Fruit fly (Drosophila melanogaster) whole organism, prepupa: Measurements from ENCODE around the gene Z600.

Experiments used
- CG10631 ChIP-seq: fragments of 200-800 bp; sonication (Bioruptor generic); optimal IDR thresholded peaks from 2 replicates; lab custom pipeline; 2016; ENCODE audit warnings: missing biosample characterization, missing genetic modification characterization
- CG10669 ChIP-seq: fragments of 200-800 bp; sonication (Bioruptor generic); optimal IDR thresholded peaks from 3 replicates; lab custom pipeline; 2018; ENCODE audit warnings: missing biosample characterization, mild to moderate bottlenecking, missing genetic modification characterization, moderate library complexity
- CG11294 ChIP-seq: fragments of 200-800 bp; sonication (Bioruptor generic); IDR thresholded peaks from 2 replicates; pipeline ENCODE4 v1.3.6; 2022; ENCODE audit warnings: missing biosample characterization, missing genetic modification characterization
- CG11762 ChIP-seq: fragments of 200-800 bp; sonication (Bioruptor generic); optimal IDR thresholded peaks from 3 replicates; lab custom pipeline; 2016; ENCODE audit warnings: missing biosample characterization, missing genetic modification characterization; ENCODE audit not compliant: insufficient read depth
- CG1621 ChIP-seq: fragments of 200-800 bp; sonication (Bioruptor generic); optimal IDR thresholded peaks from 3 replicates; lab custom pipeline; 2018; ENCODE audit warnings: missing biosample characterization, mild to moderate bottlenecking, missing genetic modification characterization
- CG3032 ChIP-seq: fragments of 200-800 bp; optimal IDR thresholded peaks from 2 replicates; lab custom pipeline; 2019; ENCODE audit warnings: missing biosample characterization, mild to moderate bottlenecking, missing genetic modification characterization, moderate library complexity
- CG32006 ChIP-seq: fragments of 200-800 bp; sonication (Bioruptor generic); optimal IDR thresholded peaks from 3 replicates; lab custom pipeline; 2017; ENCODE audit warnings: missing biosample characterization, mild to moderate bottlenecking, missing genetic modification characterization
- CG34406 ChIP-seq: fragments of 200-800 bp; sonication (Bioruptor generic); optimal IDR thresholded peaks from 3 replicates; lab custom pipeline; 2016; ENCODE audit warnings: missing biosample characterization, missing genetic modification characterization
- CG4318 ChIP-seq: fragments of 200-800 bp; sonication (Bioruptor generic); optimal IDR thresholded peaks from 3 replicates; lab custom pipeline; 2017; ENCODE audit warnings: missing biosample characterization, mild to moderate bottlenecking, missing genetic modification characterization
- CG6792 ChIP-seq: fragments of 200-800 bp; sonication (Bioruptor generic); optimal IDR thresholded peaks from 3 replicates; lab custom pipeline; 2016; ENCODE audit warnings: missing biosample characterization, missing genetic modification characterization
- CG6808 ChIP-seq: fragments of 200-800 bp; sonication (Bioruptor generic); optimal IDR thresholded peaks from 3 replicates; lab custom pipeline; 2017; ENCODE audit warnings: missing biosample characterization, missing genetic modification characterization, mild to moderate bottlenecking, moderate library complexity, missing genetic modification reagents
- CG6854 ChIP-seq: fragments of 200-800 bp; sonication (Bioruptor generic); optimal IDR thresholded peaks from 2 replicates; lab custom pipeline; 2017; ENCODE audit warnings: missing biosample characterization, mild to moderate bottlenecking, missing genetic modification characterization
- CG8319 ChIP-seq: fragments of 200-800 bp; sonication (Bioruptor generic); optimal IDR thresholded peaks from 3 replicates; lab custom pipeline; 2016; ENCODE audit warnings: missing biosample characterization, missing genetic modification characterization
- CG8632 ChIP-seq: fragments of 200-800 bp; sonication (Bioruptor generic); optimal IDR thresholded peaks from 3 replicates; lab custom pipeline; 2016; ENCODE audit warnings: missing biosample characterization, missing genetic modification characterization
- Eip75B ChIP-seq: fragments of 200-800 bp; sonication (Bioruptor generic); optimal IDR thresholded peaks from 3 replicates; lab custom pipeline; 2016; ENCODE audit warnings: missing biosample characterization, missing genetic modification characterization
- Eip78C ChIP-seq: fragments of 200-800 bp; sonication (Bioruptor generic); peaks from one replicate; lab custom pipeline; 2016; ENCODE audit warnings: missing biosample characterization, missing genetic modification characterization
- Eip93F ChIP-seq: fragments of 200-800 bp; sonication (Bioruptor generic); optimal IDR thresholded peaks from 2 replicates; lab custom pipeline; 2016; ENCODE audit warnings: missing biosample characterization, mild to moderate bottlenecking, missing genetic modification characterization
- Ets96B ChIP-seq: fragments of 200-800 bp; optimal IDR thresholded peaks from 2 replicates; lab custom pipeline; 2019; ENCODE audit warnings: missing biosample characterization, mild to moderate bottlenecking, missing genetic modification characterization, moderate library complexity
- Gug ChIP-seq: fragments of 200-800 bp; sonication (Bioruptor generic); IDR thresholded peaks from 2 replicates; pipeline ENCODE4 v1.3.6; 2022; ENCODE audit warnings: missing biosample characterization, missing genetic modification characterization
- Hr38 ChIP-seq: sonication (Bioruptor generic); optimal IDR thresholded peaks from 2 replicates; lab custom pipeline; 2016; ENCODE audit warnings: missing biosample characterization, missing genetic modification characterization
- Hr39 ChIP-seq: fragments of 200-800 bp; sonication (Bioruptor generic); optimal IDR thresholded peaks from 2 replicates; lab custom pipeline; 2016; ENCODE audit warnings: missing biosample characterization, missing genetic modification characterization
- Lpt ChIP-seq: fragments of 200-800 bp; sonication (Bioruptor generic); optimal IDR thresholded peaks from 3 replicates; lab custom pipeline; 2016; ENCODE audit warnings: missing biosample characterization, missing genetic modification characterization
- Met ChIP-seq: fragments of 200-800 bp; sonication (Bioruptor generic); optimal IDR thresholded peaks from 3 replicates; lab custom pipeline; 2016; ENCODE audit warnings: missing biosample characterization, missing genetic modification characterization
- Sox102F ChIP-seq: fragments of 200-800 bp; sonication (Bioruptor generic); optimal IDR thresholded peaks from 2 replicates; lab custom pipeline; 2016; ENCODE audit warnings: missing biosample characterization, mild to moderate bottlenecking, missing genetic modification characterization
- Sox14 ChIP-seq: fragments of 200-800 bp; sonication (Bioruptor generic); optimal IDR thresholded peaks from 3 replicates; lab custom pipeline; 2016; ENCODE audit warnings: missing biosample characterization, missing genetic modification characterization
- Sox15 ChIP-seq: fragments of 200-800 bp; sonication (Bioruptor generic); optimal IDR thresholded peaks from 3 replicates; lab custom pipeline; 2016; ENCODE audit warnings: missing biosample characterization, missing genetic modification characterization
- achi ChIP-seq: fragments of 200-800 bp; sonication (Bioruptor generic); optimal IDR thresholded peaks from 3 replicates; lab custom pipeline; 2016; ENCODE audit warnings: missing biosample characterization, missing genetic modification characterization
- cyc ChIP-seq: fragments of 200-800 bp; sonication (Bioruptor generic); optimal IDR thresholded peaks from 3 replicates; lab custom pipeline; 2016; ENCODE audit warnings: missing biosample characterization, missing genetic modification characterization
- eg ChIP-seq: fragments of 200-800 bp; sonication (Bioruptor generic); IDR thresholded peaks from 3 replicates; pipeline ENCODE4 v1.3.6; 2022; ENCODE audit warnings: missing biosample characterization, missing genetic modification characterization
- esn ChIP-seq: fragments of 200-800 bp; sonication (Bioruptor generic); optimal IDR thresholded peaks from 2 replicates; lab custom pipeline; 2016; ENCODE audit warnings: missing biosample characterization, mild to moderate bottlenecking, missing genetic modification characterization, moderate library complexity
- fd59A ChIP-seq: fragments of 200-800 bp; sonication (Bioruptor generic); optimal IDR thresholded peaks from 2 replicates; lab custom pipeline; 2017; ENCODE audit warnings: missing biosample characterization, mild to moderate bottlenecking, missing genetic modification characterization, missing genetic modification reagents
- fd85E ChIP-seq: fragments of 200-800 bp; sonication (Bioruptor generic); optimal IDR thresholded peaks from 3 replicates; lab custom pipeline; 2016; ENCODE audit warnings: missing biosample characterization, missing genetic modification characterization
- fkh ChIP-seq: fragments of 200-800 bp; sonication (Bioruptor generic); optimal IDR thresholded peaks from 3 replicates; lab custom pipeline; 2017; ENCODE audit warnings: missing biosample characterization, mild to moderate bottlenecking, missing genetic modification characterization, moderate library complexity
- salr ChIP-seq, 2 experiments: fragments of 200-800 bp; sonication (Bioruptor generic); optimal IDR thresholded peaks; 3 replicates each; lab custom pipeline; 2016 to 2018; ENCODE audit warnings: missing biosample characterization in 2 of 2, missing genetic modification characterization in 2 of 2, mild to moderate bottlenecking in 1 of 2
- ss ChIP-seq, 2 experiments: fragments of 200-800 bp; sonication (Bioruptor generic); optimal IDR thresholded peaks; 2 replicates in 1 of 2; 3 replicates in 1 of 2; lab custom pipeline; 2017 to 2018; ENCODE audit warnings: mild to moderate bottlenecking in 2 of 2, missing biosample characterization in 2 of 2, missing genetic modification characterization in 2 of 2, moderate library complexity in 1 of 2
- svp ChIP-seq: fragments of 200-800 bp; sonication (Bioruptor generic); peaks from one replicate; lab custom pipeline; 2016; ENCODE audit warnings: missing biosample characterization, missing genetic modification characterization
- vri ChIP-seq: fragments of 200-800 bp; sonication (Bioruptor generic); optimal IDR thresholded peaks from 3 replicates; lab custom pipeline; 2016; ENCODE audit warnings: missing biosample characterization, mild to moderate bottlenecking, missing genetic modification characterization

Z600 gene

dm6 chr3L:15537916-15538581 is 29.2 kb downstream of the Z600 start (continued):
- TF ChIP-seq Sox15 (GFP tag; lab: Kevin White, UChicago) (peak; percentile 35), svp (GFP tag; lab: Kevin White, UChicago) (peak; percentile 88), CG34406 (GFP tag; lab: Kevin White, UChicago) (peak; percentile 48), CG6808 (GFP tag; lab: Kevin White, UChicago) (peak; percentile 64), CG3032 (tag; lab: Kevin White, UChicago) (peak; percentile 56), CG6792 (peak; percentile 27), Eip93F (GFP tag; lab: Kevin White, UChicago) (no peak), Sox14 (GFP tag; lab: Kevin White, UChicago) (peak; percentile 71), fd85E (GFP tag; lab: Kevin White, UChicago) (no peak)
- TF ChIP-seq, all 60 proteins: peak for 49

- TF ChIP-seq CG1621 (tag; lab: Kevin White, UChicago) = no peak
- no peak for TF ChIP-seq Eip75B
- no peak for TF ChIP-seq eg (GFP tag; lab: Robert Waterston, UW)
- TF ChIP-seq vri (GFP tag; lab: Kevin White, UChicago) = peak; percentile 48
- peak in 1 of 2 experiments; percentile 30 for TF ChIP-seq salr (GFP tag; optimal IDR thresholded peaks at IDR 0.05; lab: Kevin White, UChicago)
- TF ChIP-seq fd59A (GFP tag; lab: Kevin White, UChicago) = no peak
- TF ChIP-seq CG10669 (GFP tag; lab: Kevin White, UChicago) = no peak
- TF ChIP-seq CG4318 (GFP tag; lab: Kevin White, UChicago) = no peak
- no peak for TF ChIP-seq CG6792
- TF ChIP-seq cyc (GFP tag; lab: Kevin White, UChicago) = no peak
- peak; percentile 6 for TF ChIP-seq fkh (GFP tag; lab: Kevin White, UChicago)
- TF ChIP-seq Met (GFP tag; lab: Kevin White, UChicago) = no peak
- TF ChIP-seq Gug = no peak
- peak; percentile 47 for TF ChIP-seq CG32006
- no peak for TF ChIP-seq CG11294 (GFP tag; lab: Robert Waterston, UW)
- peak; percentile 40 for TF ChIP-seq Eip78C
- TF ChIP-seq Hr38 (GFP tag; lab: Kevin White, UChicago) = no peak
- no peak for TF ChIP-seq CG6808 (GFP tag; lab: Kevin White, UChicago)
- TF ChIP-seq CG8319 (GFP tag; lab: Kevin White, UChicago) = no peak
- TF ChIP-seq svp (GFP tag; lab: Kevin White, UChicago) = peak; percentile 84
- no peak for TF ChIP-seq esn (GFP tag; lab: Kevin White, UChicago)
- TF ChIP-seq, all 60 proteins: peak for 6
Measured at dm6 chr3L:15538582-15539490, 30.0 kb downstream of the Z600 start.

- TF ChIP-seq CG10631 (no peak), CG6808 (GFP tag; lab: Kevin White, UChicago) (no peak), Sox14 (GFP tag; lab: Kevin White, UChicago) (no peak), Gug (no peak), Sox102F (no peak), CG6854 (no peak), achi (GFP tag; lab: Kevin White, UChicago) (no peak), salr (GFP tag; optimal IDR thresholded peaks at IDR 0.05; lab: Kevin White, UChicago) (no peak), esn (GFP tag; lab: Kevin White, UChicago) (no peak), ss (GFP tag; optimal IDR thresholded peaks at IDR 0.05; lab: Kevin White, UChicago) (no peak), CG11294 (GFP tag; lab: Robert Waterston, UW) (no peak), Hr39 (no peak), CG8632 (GFP tag; lab: Kevin White, UChicago) (no peak), CG11762 (GFP tag; lab: Kevin White, UChicago) (no peak), eg (GFP tag; lab: Robert Waterston, UW) (no peak), Ets96B (tag; lab: Kevin White, UChicago) (no peak), CG32006 (no peak), Lpt (GFP tag; lab: Kevin White, UChicago) (no peak), vri (GFP tag; lab: Kevin White, UChicago) (no peak)
Measured at dm6 chr3L:15539903-15540409, 31.1 kb downstream of the Z600 start.
